Worm (Caenorhabditis elegans) whole organism, L1 larva: ENCODE measurements around the gene nas-23.

ENCODE experiments used
- C16A3.4 ChIP-seq: fragments of 150-350 bp; optimal IDR thresholded peaks from 2 replicates; lab custom pipeline; 2014; ENCODE audit warnings: missing biosample characterization, missing genetic modification characterization
- alr-1 ChIP-seq: fragments of 200-800 bp; sonication (Bioruptor generic); optimal IDR thresholded peaks from 2 replicates; lab custom pipeline; 2018; ENCODE audit warnings: borderline replicate concordance, mild to moderate bottlenecking, missing genetic modification characterization, missing compliant biosample characterization
- aly-2 ChIP-seq: fragments of 150-350 bp; optimal IDR thresholded peaks from 2 replicates; lab custom pipeline; 2014; ENCODE audit warnings: missing biosample characterization, missing genetic modification characterization
- ama-1 ChIP-seq: fragments of 150-350 bp; optimal IDR thresholded peaks from 2 replicates; lab custom pipeline; 2014
- blmp-1 ChIP-seq: fragments of 150-350 bp; optimal IDR thresholded peaks from 2 replicates; lab custom pipeline; 2014; ENCODE audit warnings: missing biosample characterization, missing genetic modification characterization
- ceh-8 ChIP-seq: fragments of 200-800 bp; sonication (Bioruptor generic); optimal IDR thresholded peaks from 2 replicates; lab custom pipeline; 2018; ENCODE audit warnings: mild to moderate bottlenecking, missing genetic modification characterization, moderate library complexity, missing compliant biosample characterization
- ceh-82 ChIP-seq, 3 experiments: fragments of 150-350 bp in 1 of 3; sonication (generic microtip) in 2 of 3; optimal IDR thresholded peaks; 2 replicates each; lab custom pipeline; 2014 to 2017; ENCODE audit warnings: missing biosample characterization in 3 of 3, missing genetic modification characterization in 3 of 3
- ceh-88 ChIP-seq: fragments of 200-800 bp; sonication (Bioruptor generic); IDR thresholded peaks from 2 replicates; pipeline ENCODE4 v1.3.6; 2022; ENCODE audit warnings: missing genetic modification characterization, missing compliant biosample characterization
- ces-1 ChIP-seq: fragments of 150-350 bp; optimal IDR thresholded peaks from 2 replicates; lab custom pipeline; 2014; ENCODE audit warnings: missing biosample characterization, missing genetic modification reagents, missing genetic modification characterization
- efl-1 ChIP-seq, 4 experiments: fragments of 150-350 bp; optimal IDR thresholded peaks in 3 of 4; peaks in 1 of 4; 1 replicate in 1 of 4; 2 replicates in 3 of 4; lab custom pipeline; 2014; ENCODE audit warnings: missing biosample characterization in 2 of 4, missing genetic modification characterization in 2 of 4, missing genetic modification reagents in 2 of 4
- efl-3 ChIP-seq: fragments of 200-800 bp; sonication (Bioruptor generic); optimal IDR thresholded peaks from 2 replicates; lab custom pipeline; 2018; ENCODE audit warnings: mild to moderate bottlenecking, missing genetic modification characterization, missing compliant biosample characterization
- egl-13 ChIP-seq: sonication (generic microtip); optimal IDR thresholded peaks from 2 replicates; lab custom pipeline; 2016; ENCODE audit warnings: missing genotype, missing genetic modification reagents, missing genetic modification characterization, missing compliant biosample characterization
- elt-2 ChIP-seq: sonication (generic microtip); optimal IDR thresholded peaks from 2 replicates; lab custom pipeline; 2016; ENCODE audit warnings: missing genetic modification characterization, mild to moderate bottlenecking, inconsistent platforms, missing compliant biosample characterization, missing genetic modification reagents
- ets-5 ChIP-seq: fragments of 200-800 bp; sonication (Bioruptor generic); IDR thresholded peaks from 2 replicates; pipeline ENCODE4 v1.3.6; 2022; ENCODE audit warnings: missing genetic modification characterization, missing compliant biosample characterization
- fkh-4 ChIP-seq: sonication (generic microtip); optimal IDR thresholded peaks from 2 replicates; lab custom pipeline; 2016; ENCODE audit warnings: missing compliant biosample characterization, missing genetic modification characterization, borderline replicate concordance
- fkh-8 ChIP-seq: sonication (generic microtip); optimal IDR thresholded peaks from 2 replicates; lab custom pipeline; 2016; ENCODE audit warnings: mild to moderate bottlenecking, missing genetic modification characterization, missing compliant biosample characterization
- irx-1 ChIP-seq: sonication (generic microtip); optimal IDR thresholded peaks from 2 replicates; lab custom pipeline; 2016; ENCODE audit warnings: missing genetic modification characterization, missing compliant biosample characterization
- isw-1 ChIP-seq: fragments of 200-800 bp; sonication (Bioruptor generic); IDR thresholded peaks from 2 replicates; pipeline ENCODE4 v1.3.6; 2022; ENCODE audit warnings: missing genetic modification characterization, missing compliant biosample characterization
- jun-1 ChIP-seq: fragments of 150-350 bp; optimal IDR thresholded peaks from 2 replicates; lab custom pipeline; 2014; ENCODE audit warnings: missing biosample characterization, missing genetic modification reagents, missing genetic modification characterization
- lin-14 ChIP-seq: fragments of 200-800 bp; sonication (Bioruptor generic); optimal IDR thresholded peaks from 2 replicates; lab custom pipeline; 2018; ENCODE audit warnings: mild to moderate bottlenecking, missing genetic modification characterization, moderate library complexity, missing compliant biosample characterization
- lin-15B ChIP-seq: fragments of 150-350 bp; sonication (generic microtip); optimal IDR thresholded peaks from 3 replicates; lab custom pipeline; 2014; ENCODE audit warnings: missing biosample characterization, missing genetic modification characterization
- lin-39 ChIP-seq: fragments of 150-350 bp; optimal IDR thresholded peaks from 2 replicates; lab custom pipeline; 2014; ENCODE audit warnings: missing biosample characterization, missing genetic modification reagents, missing genetic modification characterization
- lsy-2 ChIP-seq, 2 experiments: fragments of 150-350 bp; optimal IDR thresholded peaks; 2 replicates each; lab custom pipeline; 2014; ENCODE audit warnings: missing biosample characterization in 2 of 2, missing genetic modification characterization in 2 of 2
- mab-9 ChIP-seq: fragments of 200-800 bp; sonication (Bioruptor generic); IDR thresholded peaks from 2 replicates; pipeline ENCODE4 v1.3.6; 2022; ENCODE audit warnings: missing genetic modification reagents, missing genetic modification characterization, missing compliant biosample characterization
- mef-2 ChIP-seq: fragments of 150-350 bp; optimal IDR thresholded peaks from 2 replicates; lab custom pipeline; 2014; ENCODE audit warnings: missing biosample characterization, missing genetic modification characterization
- mep-1 ChIP-seq: fragments of 150-350 bp; optimal IDR thresholded peaks from 2 replicates; lab custom pipeline; 2014; ENCODE audit warnings: missing biosample characterization, missing genetic modification characterization
- nhr-11 ChIP-seq: fragments of 150-350 bp; optimal IDR thresholded peaks from 2 replicates; lab custom pipeline; 2014; ENCODE audit warnings: missing biosample characterization, missing genetic modification characterization
- nhr-12 ChIP-seq: sonication (generic microtip); optimal IDR thresholded peaks from 2 replicates; lab custom pipeline; 2017; ENCODE audit warnings: missing biosample characterization, missing genetic modification characterization
- nhr-20 ChIP-seq: sonication (generic microtip); optimal IDR thresholded peaks from 2 replicates; lab custom pipeline; 2016; ENCODE audit warnings: mild to moderate bottlenecking, missing genetic modification characterization, missing compliant biosample characterization
- nhr-47 ChIP-seq: sonication (generic microtip); optimal IDR thresholded peaks from 2 replicates; lab custom pipeline; 2016; ENCODE audit warnings: mild to moderate bottlenecking, missing genetic modification characterization, moderate library complexity, missing compliant biosample characterization
- nhr-71 ChIP-seq: sonication (generic microtip); optimal IDR thresholded peaks from 2 replicates; lab custom pipeline; 2016; ENCODE audit warnings: mild to moderate bottlenecking, missing genetic modification characterization, moderate library complexity, missing compliant biosample characterization
- nhr-84 ChIP-seq: sonication (generic microtip); optimal IDR thresholded peaks from 2 replicates; lab custom pipeline; 2017; ENCODE audit warnings: missing biosample characterization, missing genetic modification characterization
- nhr-85 ChIP-seq: sonication (generic microtip); peaks from one replicate; lab custom pipeline; 2016; ENCODE audit warnings: missing genetic modification characterization, inconsistent platforms, missing compliant biosample characterization
- nhr-90 ChIP-seq: sonication (generic microtip); optimal IDR thresholded peaks from 2 replicates; lab custom pipeline; 2016; ENCODE audit warnings: mild to moderate bottlenecking, missing genetic modification characterization, missing compliant biosample characterization; ENCODE audit not compliant: poor library complexity
- pax-3 ChIP-seq: fragments of 200-800 bp; sonication (Bioruptor generic); optimal IDR thresholded peaks from 2 replicates; lab custom pipeline; 2018; ENCODE audit warnings: mild to moderate bottlenecking, missing genetic modification characterization, moderate library complexity, missing compliant biosample characterization
- pqm-1 ChIP-seq: sonication (generic microtip); optimal IDR thresholded peaks from 3 replicates; lab custom pipeline; 2017; ENCODE audit warnings: missing biosample characterization, missing genetic modification characterization
- rnt-1 ChIP-seq: sonication (generic microtip); optimal IDR thresholded peaks from 2 replicates; lab custom pipeline; 2016; ENCODE audit warnings: mild to moderate bottlenecking, missing genetic modification characterization, moderate library complexity, missing compliant biosample characterization
- snpc-4 ChIP-seq: fragments of 150-350 bp; optimal IDR thresholded peaks from 2 replicates; lab custom pipeline; 2014; ENCODE audit warnings: missing biosample characterization, missing genetic modification characterization
- snu-23 ChIP-seq: sonication (generic microtip); optimal IDR thresholded peaks from 2 replicates; lab custom pipeline; 2016; ENCODE audit warnings: missing genetic modification characterization, missing compliant biosample characterization
- tbx-2 ChIP-seq: sonication (generic microtip); optimal IDR thresholded peaks from 2 replicates; lab custom pipeline; 2016; ENCODE audit warnings: missing genetic modification characterization, missing compliant biosample characterization
- unc-130 ChIP-seq: fragments of 150-350 bp; optimal IDR thresholded peaks from 2 replicates; lab custom pipeline; 2017; ENCODE audit warnings: missing biosample characterization, missing genetic modification characterization, inconsistent platforms
- unc-62 ChIP-seq: fragments of 150-350 bp; optimal IDR thresholded peaks from 2 replicates; lab custom pipeline; 2014; ENCODE audit warnings: missing biosample characterization, missing genetic modification reagents, missing genetic modification characterization
- unc-86 ChIP-seq: sonication (generic microtip); optimal IDR thresholded peaks from 2 replicates; lab custom pipeline; 2016; ENCODE audit warnings: missing genetic modification characterization, missing compliant biosample characterization
- vab-15 ChIP-seq: sonication (generic microtip); optimal IDR thresholded peaks from 2 replicates; lab custom pipeline; 2017; ENCODE audit warnings: missing genotype, mild to moderate bottlenecking, missing genetic modification characterization, missing compliant biosample characterization
- xbp-1 ChIP-seq: sonication (generic microtip); optimal IDR thresholded peaks from 2 replicates; lab custom pipeline; 2016; ENCODE audit warnings: missing genetic modification characterization, missing compliant biosample characterization
- zag-1 ChIP-seq: fragments of 150-350 bp; optimal IDR thresholded peaks from 2 replicates; lab custom pipeline; 2014; ENCODE audit warnings: missing biosample characterization, missing genetic modification characterization
- zip-4 ChIP-seq: fragments of 200-800 bp; sonication (Bioruptor generic); optimal IDR thresholded peaks from 2 replicates; lab custom pipeline; 2018; ENCODE audit warnings: mild to moderate bottlenecking, missing genetic modification characterization, moderate library complexity, missing compliant biosample characterization
- ztf-11 ChIP-seq, 2 experiments: sonication (generic microtip); optimal IDR thresholded peaks; 2 replicates each; lab custom pipeline; 2016 to 2017; ENCODE audit warnings: missing genetic modification characterization in 2 of 2, missing biosample characterization in 1 of 2, missing compliant biosample characterization in 1 of 2
- ztf-4 ChIP-seq: fragments of 150-350 bp; optimal IDR thresholded peaks from 2 replicates; lab custom pipeline; 2014; ENCODE audit warnings: missing biosample characterization, missing genetic modification characterization

Gene nas-23

ce11 chrII:7478487-7479234 is 14.8 kb downstream of the nas-23 start, which contains the start of the genes aka-1 and ubc-6 (continued):
- TF ChIP-seq irx-1 (tag; lab: Kevin White, UChicago) (peak; percentile 31), snpc-4 (tag; lab: Kevin White, UChicago) (peak; percentile 42), ets-5 (GFP tag; lab: Robert Waterston, UW) (no peak), nhr-85 (tag; lab: Kevin White, UChicago) (peak; percentile 93), ceh-88 (peak; percentile 72), blmp-1 (peak; percentile 49), nhr-71 (tag; lab: Kevin White, UChicago) (peak; percentile 91), zip-4 (GFP tag; lab: Kevin White, UChicago) (peak; percentile 50), nhr-11 (peak; percentile 17), lin-14 (peak; percentile 87), egl-13 (tag; lab: Kevin White, UChicago) (peak; percentile 68), fkh-8 (tag; lab: Kevin White, UChicago) (peak; percentile 78), isw-1 (GFP tag; lab: Robert Waterston, UW) (peak; percentile 84), tbx-2 (tag; lab: Kevin White, UChicago) (peak; percentile 86), rnt-1 (tag; lab: Kevin White, UChicago) (peak; percentile 83), ztf-11 (tag; optimal IDR thresholded peaks at IDR 0.05; lab: Kevin White, UChicago) (peak in 1 of 2 experiments; percentile 70), alr-1 (tag; lab: Kevin White, UChicago) (no peak), efl-1 (optimal IDR thresholded peaks at IDR 0.05; lab: Kevin White, UChicago) (peak; percentile 74 to 76), efl-1 (GFP tag; optimal IDR thresholded peaks at IDR 0.05 in 1 of 2; lab: Kevin White, UChicago) (peak; percentile 67 to 96), unc-130 (tag; lab: Kevin White, UChicago) (peak; percentile 33), ceh-82 (tag; optimal IDR thresholded peaks at IDR 0.05; lab: Kevin White, UChicago) (peak; percentile 46 to 85 (median 68)), snu-23 (GFP tag; lab: Kevin White, UChicago) (peak; percentile 89), ama-1 (lab: Kevin White, UChicago) (no peak), nhr-20 (tag; lab: Kevin White, UChicago) (peak; percentile 88), nhr-90 (tag; lab: Kevin White, UChicago) (peak; percentile 91), ces-1 (GFP tag; lab: Kevin White, UChicago) (no peak), pax-3 (tag; lab: Kevin White, UChicago) (peak; percentile 79), pqm-1 (tag; lab: Kevin White, UChicago) (no peak), lin-15B (tag; lab: Kevin White, UChicago) (peak; percentile 61), mab-9 (GFP tag; lab: Robert Waterston, UW) (peak; percentile 84), efl-3 (GFP tag; lab: Kevin White, UChicago) (no peak), lin-39 (tag; lab: Kevin White, UChicago) (no peak), nhr-12 (tag; lab: Kevin White, UChicago) (no peak), ztf-4 (tag; lab: Kevin White, UChicago) (peak; percentile 8), nhr-84 (tag; lab: Kevin White, UChicago) (no peak), mep-1 (tag; lab: Kevin White, UChicago) (peak; percentile 80), xbp-1 (tag; lab: Kevin White, UChicago) (peak; percentile 81), ceh-8 (peak; percentile 59), lsy-2 (tag; optimal IDR thresholded peaks at IDR 0.05; lab: Kevin White, UChicago) (peak; percentile 80 to 84), C16A3.4 (tag; lab: Kevin White, UChicago) (peak; percentile 78), jun-1 (peak; percentile 78), mef-2 (tag; lab: Kevin White, UChicago) (no peak), vab-15 (no peak), elt-2 (peak; percentile 57), unc-86 (tag; lab: Kevin White, UChicago) (peak; percentile 82), aly-2 (no peak), fkh-4 (no peak), zag-1 (no peak), unc-62 (GFP tag; lab: Kevin White, UChicago) (no peak), nhr-47 (tag; lab: Kevin White, UChicago) (peak; percentile 92)
- TF ChIP-seq, all 84 proteins: peak for 52
